Worm (Caenorhabditis elegans) whole organism, young adult: Measurements from ENCODE around the gene C16C10.9.

Source experiments
- bed-2 ChIP-seq: fragments of 200-800 bp; sonication (Bioruptor generic); IDR thresholded peaks from 2 replicates; pipeline ENCODE4 v1.3.6; 2022; ENCODE audit warnings: missing genetic modification reagents, missing genetic modification characterization, missing compliant biosample characterization
- ceh-27 ChIP-seq: fragments of 200-800 bp; sonication (Bioruptor generic); optimal IDR thresholded peaks from 2 replicates; lab custom pipeline; 2018; ENCODE audit warnings: mild to moderate bottlenecking, missing genetic modification characterization, moderate library complexity, missing compliant biosample characterization
- egl-18 ChIP-seq: fragments of 200-800 bp; sonication (Bioruptor generic); IDR thresholded peaks from 2 replicates; pipeline ENCODE4 v1.3.6; 2022; ENCODE audit warnings: missing genetic modification reagents, missing genetic modification characterization, missing compliant biosample characterization
- egl-44 ChIP-seq: fragments of 200-800 bp; sonication (Bioruptor generic); IDR thresholded peaks from 2 replicates; pipeline ENCODE4 v1.3.6; 2022; ENCODE audit warnings: missing genetic modification reagents, missing genetic modification characterization, missing compliant biosample characterization
- gei-17 ChIP-seq: fragments of 200-800 bp; sonication (Bioruptor generic); optimal IDR thresholded peaks from 2 replicates; lab custom pipeline; 2018; ENCODE audit warnings: mild to moderate bottlenecking, missing genetic modification characterization, missing compliant biosample characterization
- nfyb-1 ChIP-seq: fragments of 200-800 bp; sonication (Bioruptor generic); IDR thresholded peaks from 2 replicates; pipeline ENCODE4 v1.3.6; 2022; ENCODE audit warnings: missing genetic modification reagents, missing genetic modification characterization, missing compliant biosample characterization
- unc-62 ChIP-seq: fragments of 150-350 bp; optimal IDR thresholded peaks from 2 replicates; lab custom pipeline; 2014; ENCODE audit warnings: missing biosample characterization, missing genetic modification reagents, missing genetic modification characterization
- zim-3 ChIP-seq: sonication (generic microtip); optimal IDR thresholded peaks from 2 replicates; lab custom pipeline; 2017; ENCODE audit warnings: mild to moderate bottlenecking, missing genetic modification characterization, moderate library complexity, missing compliant biosample characterization

DNA sequence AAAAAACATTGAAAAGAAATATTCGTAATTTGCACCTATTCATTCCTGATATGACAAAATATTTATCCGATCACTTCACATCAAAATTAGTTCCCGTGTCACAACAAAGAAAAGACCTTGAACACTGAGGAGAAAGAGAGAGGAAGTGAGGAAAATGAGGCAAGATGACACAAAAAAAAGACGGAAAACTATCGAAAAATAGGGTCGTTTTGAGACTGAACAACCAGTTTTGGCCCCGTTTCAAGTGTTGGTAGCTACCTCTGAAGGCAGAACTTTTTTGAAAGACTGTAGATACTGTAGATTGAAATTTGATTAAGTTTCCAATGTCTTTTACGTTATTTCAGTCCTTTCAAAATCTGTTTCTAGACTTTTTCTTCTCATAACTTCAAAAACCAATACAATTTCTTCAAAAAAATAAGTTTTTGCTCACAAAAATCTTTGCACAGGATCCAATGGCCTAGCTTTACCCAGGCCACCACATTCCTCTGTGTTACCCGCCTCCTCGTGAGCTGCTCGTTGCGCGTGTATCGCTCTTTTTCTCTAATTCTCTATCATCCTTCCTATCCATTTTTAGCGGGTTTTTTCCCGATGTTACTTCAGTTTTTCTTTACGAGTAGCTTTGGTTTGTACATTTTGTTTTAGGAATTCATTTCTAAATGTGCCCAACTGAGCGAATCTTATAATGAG, 39.2 kb upstream of the C16C10.9 start:
- no peak for TF ChIP-seq gei-17 (GFP tag; lab: Kevin White, UChicago)
- no peak for TF ChIP-seq egl-18
- no peak for TF ChIP-seq unc-62 (GFP tag; lab: Kevin White, UChicago)
- TF ChIP-seq egl-44 (GFP tag; lab: Robert Waterston, UW) = no peak
- TF ChIP-seq bed-2 (GFP tag; lab: Robert Waterston, UW) = no peak
- no peak for TF ChIP-seq nfyb-1 (GFP tag; lab: Robert Waterston, UW)
- TF ChIP-seq ceh-27 (GFP tag; lab: Kevin White, UChicago) = peak; percentile 19
- no peak for TF ChIP-seq zim-3 (tag; lab: Kevin White, UChicago)
